Fruit fly (Drosophila melanogaster) whole organism, embryonic: ENCODE measurements around the gene CG12420.
A peak's percentile ranks its signal among the peaks of the same experiment; 100 is the strongest.

Experiments used
- ATbp ChIP-seq: fragments of 200-800 bp; sonication (Bioruptor generic); optimal IDR thresholded peaks from 2 replicates; lab custom pipeline; 2017; ENCODE audit warnings: missing biosample characterization, mild to moderate bottlenecking, missing genetic modification characterization, missing genetic modification reagents
- Bgb ChIP-seq: fragments of 200-800 bp; sonication (Bioruptor generic); IDR thresholded peaks from 2 replicates; pipeline ENCODE4 v1.3.6; 2022; ENCODE audit warnings: missing biosample characterization, missing genetic modification characterization; ENCODE audit not compliant: partially characterized antibody
- CG10209 ChIP-seq: fragments of 200-800 bp; sonication (Bioruptor generic); optimal IDR thresholded peaks from 3 replicates; lab custom pipeline; 2017; ENCODE audit warnings: missing biosample characterization, mild to moderate bottlenecking, missing genetic modification characterization, missing genetic modification reagents
- CG10543 ChIP-seq: fragments of 200-800 bp; sonication (Bioruptor generic); optimal IDR thresholded peaks from 3 replicates; lab custom pipeline; 2017; ENCODE audit warnings: missing biosample characterization, mild to moderate bottlenecking, missing genetic modification characterization, moderate library complexity
- CG11085 ChIP-seq: fragments of 200-800 bp; sonication (Bioruptor generic); IDR thresholded peaks from 2 replicates; pipeline ENCODE4 v1.3.6; 2022; ENCODE audit warnings: missing biosample characterization, missing genetic modification characterization
- CG1233 ChIP-seq: fragments of 200-800 bp; sonication (Bioruptor generic); optimal IDR thresholded peaks from 4 replicates; lab custom pipeline; 2018; ENCODE audit warnings: missing biosample characterization, mild to moderate bottlenecking, missing genetic modification characterization
- CG18599 ChIP-seq: fragments of 200-800 bp; sonication (Bioruptor generic); optimal IDR thresholded peaks from 3 replicates; lab custom pipeline; 2017; ENCODE audit warnings: missing biosample characterization, missing genetic modification characterization, mild to moderate bottlenecking, moderate library complexity, missing genetic modification reagents
- CG2202 ChIP-seq: fragments of 200-800 bp; sonication (Bioruptor generic); optimal IDR thresholded peaks from 2 replicates; lab custom pipeline; 2018; ENCODE audit warnings: missing biosample characterization, mild to moderate bottlenecking, missing genetic modification characterization
- CG32532 ChIP-seq: fragments of 200-800 bp; sonication (Bioruptor generic); IDR thresholded peaks from 2 replicates; pipeline ENCODE4 v1.3.6; 2022; ENCODE audit warnings: missing biosample characterization, missing genetic modification characterization
- CG4424 ChIP-seq: fragments of 200-800 bp; sonication (Bioruptor generic); optimal IDR thresholded peaks from 3 replicates; lab custom pipeline; 2016; ENCODE audit warnings: missing biosample characterization, missing genetic modification characterization
- CG8478 ChIP-seq: fragments of >200 bp; optimal IDR thresholded peaks from 2 replicates; lab custom pipeline; 2018
- CG9609 ChIP-seq: fragments of 200-800 bp; sonication (Bioruptor generic); optimal IDR thresholded peaks from 3 replicates; lab custom pipeline; 2016; ENCODE audit warnings: missing biosample characterization, missing genetic modification characterization
- CG9727 ChIP-seq: fragments of 200-800 bp; sonication (Bioruptor generic); optimal IDR thresholded peaks from 3 replicates; lab custom pipeline; 2017; ENCODE audit warnings: missing biosample characterization, mild to moderate bottlenecking, missing genetic modification characterization
- Dbx ChIP-seq: fragments of 200-800 bp; sonication (Bioruptor generic); IDR thresholded peaks from 3 replicates; pipeline ENCODE4 v1.3.6; 2022; ENCODE audit warnings: missing biosample characterization, missing genetic modification characterization
- Dip3 ChIP-seq: fragments of 200-800 bp; sonication (Bioruptor generic); optimal IDR thresholded peaks from 3 replicates; lab custom pipeline; 2016; ENCODE audit warnings: missing biosample characterization, missing genetic modification characterization
- ERR ChIP-seq: fragments of 200-800 bp; sonication (Bioruptor generic); optimal IDR thresholded peaks from 2 replicates; lab custom pipeline; 2016; ENCODE audit warnings: missing biosample characterization, missing genetic modification characterization
- Ets65A ChIP-seq: fragments of 200-800 bp; sonication (Bioruptor generic); peaks from one replicate; lab custom pipeline; 2016; ENCODE audit warnings: missing biosample characterization, missing genetic modification characterization
- Ets97D ChIP-seq: fragments of 200-800 bp; sonication (Bioruptor generic); optimal IDR thresholded peaks from 3 replicates; lab custom pipeline; 2016; ENCODE audit warnings: missing biosample characterization, missing genetic modification characterization
- Hand ChIP-seq: fragments of 200-800 bp; sonication (Bioruptor generic); optimal IDR thresholded peaks from 2 replicates; lab custom pipeline; 2017; ENCODE audit warnings: mild to moderate bottlenecking, missing biosample characterization, missing genetic modification reagents, missing genetic modification characterization
- Hmr ChIP-seq: fragments of 200-800 bp; sonication (Bioruptor generic); optimal IDR thresholded peaks from 3 replicates; lab custom pipeline; 2017; ENCODE audit warnings: mild to moderate bottlenecking, missing biosample characterization, missing genetic modification reagents, missing genetic modification characterization
- Hr51 ChIP-seq, 2 experiments: fragments of 200-800 bp; sonication (Bioruptor generic); optimal IDR thresholded peaks; 2 replicates in 1 of 2; 3 replicates in 1 of 2; lab custom pipeline; 2016 to 2018; ENCODE audit warnings: missing biosample characterization in 2 of 2, missing genetic modification characterization in 2 of 2, mild to moderate bottlenecking in 1 of 2, moderate library complexity in 1 of 2
- Mad ChIP-seq: fragments of 200-800 bp; sonication (Bioruptor generic); optimal IDR thresholded peaks from 2 replicates; lab custom pipeline; 2016; ENCODE audit warnings: missing biosample characterization, missing genetic modification characterization
- Med ChIP-seq: fragments of 200-800 bp; sonication (Bioruptor generic); peaks from one replicate; lab custom pipeline; 2016; ENCODE audit warnings: missing biosample characterization, missing genetic modification characterization, mild to moderate bottlenecking, inconsistent platforms, moderate library complexity
- NFAT ChIP-seq: fragments of 200-800 bp; sonication (Bioruptor generic); IDR thresholded peaks from 2 replicates; pipeline ENCODE4 v1.3.6; 2022; ENCODE audit warnings: missing biosample characterization, missing genetic modification characterization
- Nf-YA ChIP-seq: fragments of 200-800 bp; sonication (Bioruptor generic); IDR thresholded peaks from 2 replicates; pipeline ENCODE4 v1.3.6; 2022; ENCODE audit warnings: missing biosample characterization, missing genetic modification characterization
- Nf-YB ChIP-seq: fragments of 200-800 bp; sonication (Bioruptor generic); optimal IDR thresholded peaks from 3 replicates; lab custom pipeline; 2019; ENCODE audit warnings: missing biosample characterization, mild to moderate bottlenecking, missing genetic modification characterization, moderate library complexity
- Opbp ChIP-seq: fragments of 200-800 bp; sonication (Bioruptor generic); IDR thresholded peaks from 3 replicates; pipeline ENCODE4 v1.3.6; 2022; ENCODE audit warnings: missing biosample characterization, missing genetic modification characterization; ENCODE audit not compliant: partially characterized antibody
- abd-A ChIP-seq: fragments of 200-800 bp; sonication (Bioruptor generic); optimal IDR thresholded peaks from 3 replicates; lab custom pipeline; 2019; ENCODE audit warnings: missing biosample characterization, mild to moderate bottlenecking, missing genetic modification characterization, moderate library complexity
- aop ChIP-seq: fragments of 200-800 bp; sonication (Bioruptor generic); IDR thresholded peaks from 2 replicates; pipeline ENCODE4 v1.3.6; 2022; ENCODE audit warnings: missing biosample characterization, missing genetic modification characterization
- ap ChIP-seq: fragments of 200-800 bp; sonication (Bioruptor generic); IDR thresholded peaks from 2 replicates; pipeline ENCODE4 v1.3.6; 2022; ENCODE audit warnings: missing biosample characterization, missing genetic modification characterization
- chinmo ChIP-seq: fragments of 200-800 bp; sonication (Bioruptor generic); IDR thresholded peaks from 4 replicates; pipeline ENCODE4 v1.3.6; 2022; ENCODE audit warnings: missing biosample characterization, missing genetic modification characterization; ENCODE audit not compliant: partially characterized antibody
- da ChIP-seq: fragments of 200-800 bp; sonication (Bioruptor generic); optimal IDR thresholded peaks from 2 replicates; lab custom pipeline; 2016; ENCODE audit warnings: missing biosample characterization, missing genetic modification characterization
- ewg ChIP-seq: fragments of 200-800 bp; sonication (Bioruptor generic); optimal IDR thresholded peaks from 3 replicates; lab custom pipeline; 2017; ENCODE audit warnings: mild to moderate bottlenecking, missing biosample characterization, missing genetic modification reagents, missing genetic modification characterization
- grn ChIP-seq: fragments of 200-800 bp; sonication (Bioruptor generic); optimal IDR thresholded peaks from 3 replicates; lab custom pipeline; 2017; ENCODE audit warnings: missing biosample characterization, missing genetic modification characterization
- her ChIP-seq: fragments of 200-800 bp; sonication (Bioruptor generic); optimal IDR thresholded peaks from 2 replicates; lab custom pipeline; 2016; ENCODE audit warnings: missing biosample characterization, missing genetic modification characterization
- jigr1 ChIP-seq: fragments of 200-800 bp; sonication (Bioruptor generic); IDR thresholded peaks from 3 replicates; pipeline ENCODE4 v1.3.6; 2022; ENCODE audit warnings: missing biosample characterization, missing genetic modification characterization
- psq ChIP-seq: fragments of 200-800 bp; sonication (Bioruptor generic); optimal IDR thresholded peaks from 2 replicates; lab custom pipeline; 2017; ENCODE audit warnings: missing biosample characterization, missing genetic modification characterization
- pzg ChIP-seq: fragments of 200-800 bp; sonication (Bioruptor generic); optimal IDR thresholded peaks from 3 replicates; lab custom pipeline; 2018; ENCODE audit warnings: missing biosample characterization, mild to moderate bottlenecking, missing genetic modification characterization, moderate library complexity
- sd ChIP-seq: fragments of 200-800 bp; sonication (Bioruptor generic); optimal IDR thresholded peaks from 3 replicates; lab custom pipeline; 2018; ENCODE audit warnings: missing biosample characterization, mild to moderate bottlenecking, missing genetic modification characterization, moderate library complexity
- slbo ChIP-seq: fragments of 200-800 bp; sonication (Bioruptor generic); IDR thresholded peaks from 2 replicates; pipeline ENCODE4 v1.3.6; 2022; ENCODE audit warnings: missing biosample characterization, missing genetic modification characterization
- tin ChIP-seq: fragments of 200-800 bp; sonication (Bioruptor generic); optimal IDR thresholded peaks from 3 replicates; lab custom pipeline; 2016; ENCODE audit warnings: missing biosample characterization, missing genetic modification characterization
- unc-4 ChIP-seq: fragments of 200-800 bp; sonication (Bioruptor generic); IDR thresholded peaks from 2 replicates; pipeline ENCODE4 v1.3.6; 2022; ENCODE audit warnings: missing biosample characterization, missing genetic modification characterization; ENCODE audit not compliant: partially characterized antibody
- zf30C ChIP-seq: fragments of 200-800 bp; sonication (Bioruptor generic); optimal IDR thresholded peaks from 3 replicates; lab custom pipeline; 2018; ENCODE audit warnings: missing biosample characterization, mild to moderate bottlenecking, missing genetic modification characterization

CG12420 gene

DNA sequence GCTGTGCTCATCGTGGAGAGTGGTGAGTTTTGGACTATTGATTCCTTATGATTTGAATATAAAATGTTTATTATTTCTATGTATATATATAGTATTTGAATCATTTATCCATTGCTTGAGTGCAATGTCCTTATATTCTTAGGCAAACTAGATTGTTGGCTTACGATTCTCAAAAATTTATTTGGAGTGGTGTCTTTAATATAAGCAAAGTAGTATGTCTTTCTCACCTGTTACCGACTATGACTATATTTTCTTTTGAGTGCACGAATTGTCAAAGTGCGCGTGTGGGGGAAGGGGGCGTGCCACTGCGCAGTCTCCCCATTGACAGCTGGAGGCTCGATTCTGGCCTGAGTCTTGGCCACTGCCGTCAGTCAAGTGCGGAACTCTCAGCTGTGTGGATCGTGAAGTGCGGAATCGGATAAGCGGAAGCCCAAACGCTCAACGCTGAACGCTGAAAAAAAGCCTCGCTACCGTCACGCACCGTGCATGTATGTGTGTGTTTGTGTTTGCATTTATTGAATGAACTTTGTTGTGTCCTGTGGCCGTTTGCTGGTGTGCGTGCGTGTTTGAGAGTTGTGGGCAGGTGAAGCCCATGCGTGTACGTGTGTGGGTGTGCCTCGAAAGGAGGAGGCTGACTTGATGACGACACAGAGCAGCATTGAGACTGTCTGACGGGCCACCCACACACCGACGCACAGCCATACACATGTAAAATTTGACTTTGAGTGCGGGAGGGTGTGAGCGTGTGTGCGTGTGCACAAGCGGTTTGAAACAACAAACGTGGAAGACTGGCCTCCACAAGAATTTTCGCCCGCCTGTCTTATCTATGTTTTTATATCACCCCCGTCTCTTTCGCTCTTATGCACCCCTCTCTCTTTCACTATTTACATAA, 3.9 kb downstream of the CG12420 start (continued):
- TF ChIP-seq her (GFP tag; lab: Kevin White, UChicago) (no peak), Hand (GFP tag; lab: Kevin White, UChicago) (no peak), CG10209 (GFP tag; lab: Kevin White, UChicago) (no peak), jigr1 (GFP tag; lab: Robert Waterston, UW) (no peak), CG9727 (GFP tag; lab: Kevin White, UChicago) (no peak), Med (GFP tag; lab: Kevin White, UChicago) (peak; percentile 62), CG2202 (tag; lab: Kevin White, UChicago) (no peak), CG10543 (GFP tag; lab: Kevin White, UChicago) (peak; percentile 17), da (no peak), Ets97D (GFP tag; lab: Kevin White, UChicago) (no peak), ewg (peak; percentile 98), slbo (GFP tag; lab: Robert Waterston, UW) (peak; percentile 6; the same call in 1 of the 2 replicates), aop (no peak), CG32532 (GFP tag; lab: Robert Waterston, UW) (0 out of 2 replicates have a peak, but pooled peaks have one; percentile 14), pzg (GFP tag; lab: Kevin White, UChicago) (peak; percentile 4), Bgb (GFP tag; lab: Robert Waterston, UW) (peak; percentile 38; the same call in 1 of the 2 replicates), Nf-YA (GFP tag; lab: Robert Waterston, UW) (no peak), grn (GFP tag; lab: Kevin White, UChicago) (no peak), CG18599 (GFP tag; lab: Kevin White, UChicago) (peak; percentile 16), Ets65A (GFP tag; lab: Kevin White, UChicago) (peak; percentile 90), Mad (GFP tag; lab: Kevin White, UChicago) (no peak), Dbx (GFP tag; lab: Robert Waterston, UW) (peak; percentile 40; the same call in 1 of the 3 replicates), Opbp (GFP tag; lab: Robert Waterston, UW) (no peak), ERR (GFP tag; lab: Kevin White, UChicago) (no peak), CG11085 (GFP tag; lab: Robert Waterston, UW) (no peak), tin (GFP tag; lab: Kevin White, UChicago) (no peak), sd (no peak), ATbp (no peak), NFAT (GFP tag; lab: Robert Waterston, UW) (0 out of 2 replicates have a peak, but pooled peaks have one; percentile 11), abd-A (tag; lab: Kevin White, UChicago) (peak; percentile 70), chinmo (GFP tag; lab: Robert Waterston, UW) (0 out of 4 replicates have a peak, but pooled peaks have one; percentile 62), CG9609 (GFP tag; lab: Kevin White, UChicago) (no peak), Hr51 (GFP tag; optimal IDR thresholded peaks at IDR 0.05; lab: Kevin White, UChicago) (peak in 1 of 2 experiments; percentile 19), CG8478 (lab: Kevin White, UChicago) (peak; percentile 59), Nf-YB (GFP tag; lab: Kevin White, UChicago) (no peak), Hmr (GFP tag; lab: Kevin White, UChicago) (peak; percentile 29), unc-4 (GFP tag; lab: Robert Waterston, UW) (0 out of 2 replicates have a peak, but pooled peaks have one; percentile 20), CG1233 (GFP tag; lab: Kevin White, UChicago) (no peak), zf30C (GFP tag; lab: Kevin White, UChicago) (peak; percentile 33), CG4424 (GFP tag; lab: Kevin White, UChicago) (no peak), Dip3 (GFP tag; lab: Kevin White, UChicago) (no peak), ap (GFP tag; lab: Robert Waterston, UW) (no peak), psq (GFP tag; lab: Kevin White, UChicago) (no peak)
- TF ChIP-seq, all 482 proteins: peak for 26
